Worm (Caenorhabditis elegans): ENCODE results near the gene B0244.15.

Gene B0244.15

ce11 chrIII:5697963-5698730 is 45.0 kb upstream of the B0244.15 start, which contains the start of the genes lgg-3 and rgs-5 (continued):
- TF ChIP-seq lir-3 (tag; optimal IDR thresholded peaks at IDR 0.05) (no peak), gei-8 (GFP tag; optimal IDR thresholded peaks at IDR 0.05) (no peak), spr-1 (tag; optimal IDR thresholded peaks at IDR 0.05) (no peak), saeg-2 (GFP tag; IDR thresholded peaks at IDR 0.05) (no peak), F10B5.3 (tag; optimal IDR thresholded peaks at IDR 0.05) (no peak), ces-1 (GFP tag; optimal IDR thresholded peaks at IDR 0.05) (no peak), nhr-25 (tag; optimal IDR thresholded peaks at IDR 0.05; ENCODE audit: borderline replicate concordance, insufficient read depth) (no peak), nhr-76 (tag; optimal IDR thresholded peaks at IDR 0.05) (no peak), lin-39 (tag; optimal IDR thresholded peaks at IDR 0.05) (no peak), rbr-2 (tag; optimal IDR thresholded peaks at IDR 0.05) (peak; percentile 14), mxl-3 (GFP tag; optimal IDR thresholded peaks at IDR 0.05) (no peak), set-16 (GFP tag; IDR thresholded peaks at IDR 0.05) (no peak), nhr-237 (tag; optimal IDR thresholded peaks at IDR 0.05) (no peak), F37D6.2 (tag; optimal IDR thresholded peaks at IDR 0.05) (no peak), mep-1 (tag; optimal IDR thresholded peaks at IDR 0.05) (peak; percentile 60), arid-1 (GFP tag; conservative IDR thresholded peaks at IDR 0.05) (no peak), cey-2 (tag; optimal IDR thresholded peaks at IDR 0.05; ENCODE audit: borderline replicate concordance, insufficient read depth) (no peak), egl-27 (tag; optimal IDR thresholded peaks at IDR 0.05) (no peak), R02D3.7 (tag; optimal IDR thresholded peaks at IDR 0.05) (no peak), lin-15B (tag; optimal IDR thresholded peaks at IDR 0.05) (no peak), egl-43 (GFP tag; IDR thresholded peaks at IDR 0.05) (no peak), tag-97 (GFP tag; IDR thresholded peaks at IDR 0.05) (no peak), unc-130 (GFP tag; optimal IDR thresholded peaks at IDR 0.05) (no peak), lim-7 (GFP tag; IDR thresholded peaks at IDR 0.05) (no peak), nhr-6 (tag; optimal IDR thresholded peaks at IDR 0.05) (peak; percentile 2), jun-1 (tag; optimal IDR thresholded peaks at IDR 0.05) (no peak), lsy-2 (tag; optimal IDR thresholded peaks at IDR 0.05) (peak in 1 of 2 experiments; percentile 64), lin-1 (GFP tag; IDR thresholded peaks at IDR 0.05) (no peak), attf-4 (tag; optimal IDR thresholded peaks at IDR 0.05) (no peak), nhr-111 (GFP tag; optimal IDR thresholded peaks at IDR 0.05) (no peak), lin-13 (GFP tag; optimal IDR thresholded peaks at IDR 0.05) (peak; percentile 17), ceh-28 (tag; optimal IDR thresholded peaks at IDR 0.05) (no peak), ceh-20 (GFP tag; IDR thresholded peaks at IDR 0.05) (no peak), zfp-3 (GFP tag; conservative IDR thresholded peaks at IDR 0.05) (no peak), lin-29 (GFP tag; IDR thresholded peaks at IDR 0.05) (no peak), fkh-10 (GFP tag; optimal IDR thresholded peaks at IDR 0.05) (no peak), spr-3 (GFP tag; optimal IDR thresholded peaks at IDR 0.05) (no peak), snpc-4 (tag; optimal IDR thresholded peaks at IDR 0.05) (no peak), T26A8.4 (GFP tag; IDR thresholded peaks at IDR 0.05) (no peak), Y48G9A.11 (GFP tag; IDR thresholded peaks at IDR 0.05) (no peak), daf-16 (GFP tag; optimal IDR thresholded peaks at IDR 0.05) (no peak), daf-16 (tag; optimal IDR thresholded peaks at IDR 0.05) (peak; percentile 8), ZK546.5 (tag; optimal IDR thresholded peaks at IDR 0.05) (no peak), lin-38 (GFP tag; IDR thresholded peaks at IDR 0.05) (peak; percentile 39; the same call in 1 of the 2 replicates), dve-1 (tag; optimal IDR thresholded peaks at IDR 0.05; ENCODE audit: insufficient read depth) (peak; percentile 1), tra-1 (GFP tag; IDR thresholded peaks at IDR 0.05) (no peak), nhr-41 (GFP tag; IDR thresholded peaks at IDR 0.05) (no peak), ceh-32 (tag; optimal IDR thresholded peaks at IDR 0.05; ENCODE audit: poor library complexity) (no peak), unc-62 (GFP tag; optimal IDR thresholded peaks at IDR 0.05 in 1 of 2) (no peak), unc-62 (tag; optimal IDR thresholded peaks at IDR 0.05) (no peak), dmd-8 (GFP tag; IDR thresholded peaks at IDR 0.05) (no peak)

Measured in whole organism, L4 larva.